Worm (Caenorhabditis elegans) whole organism, young adult: ENCODE measurements around the gene ZK616.5.

Source experiments
- B0336.3 ChIP-seq: fragments of 200-800 bp; sonication (Bioruptor generic); IDR thresholded peaks from 2 replicates; pipeline ENCODE4 v1.3.6; 2022; ENCODE audit warnings: missing genetic modification characterization, missing compliant biosample characterization
- D2030.7 ChIP-seq: fragments of 200-800 bp; sonication (Bioruptor generic); IDR thresholded peaks from 2 replicates; pipeline ENCODE4 v1.3.6; 2022; ENCODE audit warnings: missing genetic modification reagents, missing genetic modification characterization, missing compliant biosample characterization
- F33H1.4 ChIP-seq: fragments of 200-800 bp; sonication (Bioruptor generic); IDR thresholded peaks from 2 replicates; pipeline ENCODE4 v1.3.6; 2022; ENCODE audit warnings: missing genetic modification reagents, missing genetic modification characterization, missing compliant biosample characterization
- F39B2.1 ChIP-seq: fragments of 200-800 bp; sonication (Bioruptor generic); IDR thresholded peaks from 2 replicates; pipeline ENCODE4 v1.3.6; 2022; ENCODE audit warnings: missing genetic modification reagents, missing genetic modification characterization, missing compliant biosample characterization
- F57C9.4 ChIP-seq: sonication (generic microtip); optimal IDR thresholded peaks from 2 replicates; lab custom pipeline; 2017; ENCODE audit warnings: mild to moderate bottlenecking, missing genetic modification characterization, missing compliant biosample characterization
- Y53G8AR.9 ChIP-seq: fragments of 200-800 bp; sonication (Bioruptor generic); conservative IDR thresholded peaks from 2 replicates; pipeline ENCODE4 v1.3.6; 2022; ENCODE audit warnings: missing genetic modification reagents, missing genetic modification characterization, missing compliant biosample characterization
- Y95B8A.8 ChIP-seq: fragments of 200-800 bp; sonication (Bioruptor generic); IDR thresholded peaks from 2 replicates; pipeline ENCODE4 v1.3.6; 2022; ENCODE audit warnings: missing genetic modification reagents, missing genetic modification characterization, missing compliant biosample characterization
- atf-7 ChIP-seq: sonication (generic microtip); optimal IDR thresholded peaks from 2 replicates; lab custom pipeline; 2017; ENCODE audit warnings: mild to moderate bottlenecking, missing genetic modification characterization, missing compliant biosample characterization
- athp-1 ChIP-seq: sonication (generic microtip); optimal IDR thresholded peaks from 2 replicates; lab custom pipeline; 2017; ENCODE audit warnings: mild to moderate bottlenecking, missing genetic modification characterization, missing compliant biosample characterization
- attf-5 ChIP-seq: fragments of 200-800 bp; sonication (Bioruptor generic); optimal IDR thresholded peaks from 2 replicates; lab custom pipeline; 2018; ENCODE audit warnings: mild to moderate bottlenecking, missing genetic modification characterization, missing compliant biosample characterization
- attf-6 ChIP-seq: fragments of 200-800 bp; sonication (Bioruptor generic); IDR thresholded peaks from 2 replicates; pipeline ENCODE4 v1.3.6; 2022; ENCODE audit warnings: missing genetic modification reagents, missing genetic modification characterization, missing compliant biosample characterization
- bed-2 ChIP-seq: fragments of 200-800 bp; sonication (Bioruptor generic); IDR thresholded peaks from 2 replicates; pipeline ENCODE4 v1.3.6; 2022; ENCODE audit warnings: missing genetic modification reagents, missing genetic modification characterization, missing compliant biosample characterization
- ccch-3 ChIP-seq: fragments of 200-800 bp; sonication (Bioruptor generic); optimal IDR thresholded peaks from 2 replicates; lab custom pipeline; 2018; ENCODE audit warnings: mild to moderate bottlenecking, missing genetic modification characterization, missing compliant biosample characterization
- ceh-27 ChIP-seq: fragments of 200-800 bp; sonication (Bioruptor generic); optimal IDR thresholded peaks from 2 replicates; lab custom pipeline; 2018; ENCODE audit warnings: mild to moderate bottlenecking, missing genetic modification characterization, moderate library complexity, missing compliant biosample characterization
- ceh-58 ChIP-seq: fragments of 200-800 bp; sonication (Bioruptor generic); IDR thresholded peaks from 2 replicates; pipeline ENCODE4 v1.3.6; 2022; ENCODE audit warnings: missing genetic modification characterization, missing compliant biosample characterization
- dox-1 ChIP-seq: fragments of 200-800 bp; sonication (Bioruptor generic); IDR thresholded peaks from 2 replicates; pipeline ENCODE4 v1.3.6; 2022; ENCODE audit warnings: missing genetic modification reagents, missing genetic modification characterization, missing compliant biosample characterization
- efl-1 ChIP-seq: fragments of 150-350 bp; optimal IDR thresholded peaks from 2 replicates; lab custom pipeline; 2014; ENCODE audit warnings: missing biosample characterization, missing genetic modification reagents, missing genetic modification characterization
- fkh-3 ChIP-seq: sonication (generic microtip); optimal IDR thresholded peaks from 2 replicates; lab custom pipeline; 2016; ENCODE audit warnings: mild to moderate bottlenecking, missing genetic modification characterization, missing compliant biosample characterization
- him-1 ChIP-seq: sonication (generic microtip); optimal IDR thresholded peaks from 2 replicates; lab custom pipeline; 2016; ENCODE audit warnings: missing genotype, missing genetic modification reagents, missing genetic modification characterization, missing compliant biosample characterization
- hmg-20 ChIP-seq: fragments of 200-800 bp; sonication (Bioruptor generic); IDR thresholded peaks from 2 replicates; pipeline ENCODE4 v1.3.6; 2022; ENCODE audit warnings: missing genetic modification reagents, missing genetic modification characterization, missing compliant biosample characterization
- hrde-1 ChIP-seq: sonication (generic microtip); optimal IDR thresholded peaks from 2 replicates; lab custom pipeline; 2016; ENCODE audit warnings: missing genetic modification characterization, mild to moderate bottlenecking, missing compliant biosample characterization, moderate library complexity, missing genotype, missing genetic modification reagents, borderline replicate concordance
- let-607 ChIP-seq, 2 experiments: fragments of 200-800 bp in 1 of 2; sonication (Bioruptor generic) in 1 of 2; sonication (generic microtip) in 1 of 2; optimal IDR thresholded peaks; 2 replicates each; lab custom pipeline; 2016 to 2018; ENCODE audit warnings: mild to moderate bottlenecking in 2 of 2, missing compliant biosample characterization in 2 of 2, missing genetic modification characterization in 2 of 2, moderate library complexity in 2 of 2, missing genotype in 1 of 2
- lin-35 ChIP-seq, 3 experiments: fragments of 150-350 bp in 2 of 3; sonication (generic microtip) in 1 of 3; optimal IDR thresholded peaks; 2 replicates each; lab custom pipeline; 2014 to 2018; ENCODE audit warnings: missing biosample characterization in 3 of 3, missing genetic modification characterization in 3 of 3, missing genetic modification reagents in 3 of 3
- lir-1 ChIP-seq: fragments of 200-800 bp; sonication (Bioruptor generic); conservative IDR thresholded peaks from 2 replicates; pipeline ENCODE4 v1.3.6; 2022; ENCODE audit warnings: missing genetic modification reagents, missing genetic modification characterization, missing compliant biosample characterization
- madf-3 ChIP-seq: fragments of 200-800 bp; sonication (Bioruptor generic); IDR thresholded peaks from 2 replicates; pipeline ENCODE4 v1.3.6; 2022; ENCODE audit warnings: missing genetic modification reagents, missing genetic modification characterization, missing compliant biosample characterization
- mcd-1 ChIP-seq: fragments of 200-800 bp; sonication (Bioruptor generic); IDR thresholded peaks from 2 replicates; pipeline ENCODE4 v1.3.6; 2022; ENCODE audit warnings: missing genetic modification reagents, missing genetic modification characterization, missing compliant biosample characterization
- mxl-1 ChIP-seq: sonication (generic microtip); optimal IDR thresholded peaks from 2 replicates; lab custom pipeline; 2016; ENCODE audit warnings: missing genetic modification characterization, missing compliant biosample characterization
- nfya-2 ChIP-seq: fragments of 200-800 bp; sonication (Bioruptor generic); IDR thresholded peaks from 2 replicates; pipeline ENCODE4 v1.3.6; 2022; ENCODE audit warnings: missing genetic modification reagents, missing genetic modification characterization, missing compliant biosample characterization
- nfyb-1 ChIP-seq: fragments of 200-800 bp; sonication (Bioruptor generic); IDR thresholded peaks from 2 replicates; pipeline ENCODE4 v1.3.6; 2022; ENCODE audit warnings: missing genetic modification reagents, missing genetic modification characterization, missing compliant biosample characterization
- nhr-27 ChIP-seq: fragments of 200-800 bp; sonication (Bioruptor generic); optimal IDR thresholded peaks from 2 replicates; lab custom pipeline; 2018; ENCODE audit warnings: mild to moderate bottlenecking, missing genetic modification characterization, moderate library complexity, missing compliant biosample characterization
- nhr-80 ChIP-seq: sonication (generic microtip); optimal IDR thresholded peaks from 2 replicates; lab custom pipeline; 2016; ENCODE audit warnings: missing genetic modification characterization, missing compliant biosample characterization
- pbrm-1 ChIP-seq: fragments of 200-800 bp; sonication (Bioruptor generic); IDR thresholded peaks from 2 replicates; pipeline ENCODE4 v1.3.6; 2022; ENCODE audit warnings: missing genetic modification reagents, missing genetic modification characterization, missing compliant biosample characterization
- rcor-1 ChIP-seq: fragments of 200-800 bp; sonication (Bioruptor generic); IDR thresholded peaks from 2 replicates; pipeline ENCODE4 v1.3.6; 2022; ENCODE audit warnings: missing genetic modification reagents, missing genetic modification characterization, missing compliant biosample characterization
- rec-8 ChIP-seq, 2 experiments: sonication (generic microtip); optimal IDR thresholded peaks; 2 replicates each; lab custom pipeline; 2016; ENCODE audit warnings: mild to moderate bottlenecking in 2 of 2, missing genetic modification characterization in 2 of 2, missing genetic modification reagents in 2 of 2, missing genotype in 2 of 2, missing biosample characterization in 1 of 2, missing compliant biosample characterization in 1 of 2, moderate library complexity in 1 of 2
- repo-1 ChIP-seq: sonication (generic microtip); optimal IDR thresholded peaks from 2 replicates; lab custom pipeline; 2017; ENCODE audit warnings: mild to moderate bottlenecking, missing genetic modification characterization, missing compliant biosample characterization
- sea-2 ChIP-seq: fragments of 200-800 bp; sonication (Bioruptor generic); IDR thresholded peaks from 2 replicates; pipeline ENCODE4 v1.3.6; 2022; ENCODE audit warnings: missing genetic modification characterization, missing compliant biosample characterization
- snpc-1.1 ChIP-seq: sonication (generic microtip); optimal IDR thresholded peaks from 2 replicates; lab custom pipeline; 2017; ENCODE audit warnings: missing genetic modification characterization, mild to moderate bottlenecking, missing compliant biosample characterization, antibody characterized with exemption, moderate library complexity, missing genotype, missing genetic modification reagents; ENCODE audit not compliant: insufficient read depth
- snpc-1.3 ChIP-seq: sonication (generic microtip); optimal IDR thresholded peaks from 2 replicates; lab custom pipeline; 2017; ENCODE audit warnings: missing genetic modification characterization, mild to moderate bottlenecking, missing compliant biosample characterization, antibody characterized with exemption, moderate library complexity, missing genotype, missing genetic modification reagents; ENCODE audit not compliant: insufficient read depth
- somi-1 ChIP-seq: fragments of 200-800 bp; sonication (Bioruptor generic); optimal IDR thresholded peaks from 2 replicates; lab custom pipeline; 2018; ENCODE audit warnings: mild to moderate bottlenecking, missing genetic modification characterization, missing compliant biosample characterization
- tbx-9 ChIP-seq: sonication (generic microtip); optimal IDR thresholded peaks from 2 replicates; lab custom pipeline; 2016; ENCODE audit warnings: borderline replicate concordance, missing genetic modification characterization, inconsistent platforms, missing compliant biosample characterization
- tlf-1 ChIP-seq: fragments of 200-800 bp; sonication (Bioruptor generic); optimal IDR thresholded peaks from 2 replicates; lab custom pipeline; 2018; ENCODE audit warnings: mild to moderate bottlenecking, missing genetic modification characterization, missing compliant biosample characterization
- unc-62 ChIP-seq: fragments of 150-350 bp; optimal IDR thresholded peaks from 2 replicates; lab custom pipeline; 2014; ENCODE audit warnings: missing biosample characterization, missing genetic modification reagents, missing genetic modification characterization
- zfh-2 ChIP-seq: fragments of 200-800 bp; sonication (Bioruptor generic); conservative IDR thresholded peaks from 2 replicates; pipeline ENCODE4 v1.3.6; 2022; ENCODE audit warnings: missing genetic modification reagents, missing genetic modification characterization, missing compliant biosample characterization
- zim-3 ChIP-seq: sonication (generic microtip); optimal IDR thresholded peaks from 2 replicates; lab custom pipeline; 2017; ENCODE audit warnings: mild to moderate bottlenecking, missing genetic modification characterization, moderate library complexity, missing compliant biosample characterization
- ztf-22 ChIP-seq: fragments of 200-800 bp; sonication (Bioruptor generic); optimal IDR thresholded peaks from 2 replicates; lab custom pipeline; 2018; ENCODE audit warnings: mild to moderate bottlenecking, missing genetic modification characterization, moderate library complexity, missing compliant biosample characterization
- ztf-25 ChIP-seq: fragments of 200-800 bp; sonication (Bioruptor generic); IDR thresholded peaks from 2 replicates; pipeline ENCODE4 v1.3.6; 2022; ENCODE audit warnings: missing genetic modification reagents, missing genetic modification characterization, missing compliant biosample characterization
- ztf-26 ChIP-seq: sonication (generic microtip); optimal IDR thresholded peaks from 2 replicates; lab custom pipeline; 2017; ENCODE audit warnings: missing genetic modification characterization, missing compliant biosample characterization
- ztf-3 ChIP-seq: fragments of 200-800 bp; sonication (Bioruptor generic); optimal IDR thresholded peaks from 2 replicates; lab custom pipeline; 2018; ENCODE audit warnings: mild to moderate bottlenecking, missing genetic modification characterization, missing compliant biosample characterization
- ztf-6 ChIP-seq: fragments of 200-800 bp; sonication (Bioruptor generic); IDR thresholded peaks from 2 replicates; pipeline ENCODE4 v1.3.6; 2022; ENCODE audit warnings: missing genetic modification reagents, missing genetic modification characterization, missing compliant biosample characterization

The ZK616.5 gene

DNA sequence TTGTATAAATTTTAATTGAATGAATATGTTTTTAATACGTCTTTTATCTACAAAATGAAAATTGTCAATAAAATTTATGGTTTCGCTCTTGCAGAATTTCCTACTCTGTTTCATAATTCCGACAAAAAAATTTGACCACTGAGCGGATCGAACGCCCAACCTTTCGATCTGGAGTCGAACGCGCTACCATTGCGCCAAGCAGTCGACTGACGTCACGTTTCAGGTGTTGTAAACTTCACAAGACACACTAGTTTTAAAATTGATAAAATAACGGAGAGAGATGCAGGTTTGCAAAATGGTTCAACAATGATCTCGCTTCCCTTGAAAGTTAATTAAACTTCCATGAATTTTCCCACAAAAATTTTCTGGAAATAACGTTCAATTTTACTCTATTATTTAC, 47.6 kb upstream of the ZK616.5 start (continued):
- TF ChIP-seq repo-1, result no peak
- TF ChIP-seq D2030.7 (GFP tag; lab: Robert Waterston, UW), result peak; percentile 45; the same call in 1 of the 2 replicates
- 0 out of 2 replicates have a peak, but pooled peaks have one; percentile 53 for TF ChIP-seq pbrm-1 (GFP tag; lab: Robert Waterston, UW)
- no peak for TF ChIP-seq bed-2 (GFP tag; lab: Robert Waterston, UW)
- TF ChIP-seq ceh-27 (GFP tag; lab: Kevin White, UChicago), result no peak
- no peak for TF ChIP-seq ztf-3 (GFP tag; lab: Kevin White, UChicago)
- no peak for TF ChIP-seq zfh-2
- no peak for TF ChIP-seq somi-1 (GFP tag; lab: Kevin White, UChicago)
- TF ChIP-seq ceh-58 (GFP tag; lab: Robert Waterston, UW), result no peak
- no peak for TF ChIP-seq efl-1 (GFP tag; lab: Kevin White, UChicago)
- TF ChIP-seq zim-3 (tag; lab: Kevin White, UChicago), result no peak
- TF ChIP-seq let-607 (tag; optimal IDR thresholded peaks at IDR 0.05; lab: Kevin White, UChicago), result no peak
- no peak for TF ChIP-seq B0336.3 (GFP tag; lab: Robert Waterston, UW)
- no peak for TF ChIP-seq ztf-6 (GFP tag; lab: Robert Waterston, UW)
- TF ChIP-seq dox-1 (GFP tag; lab: Robert Waterston, UW), result no peak
- no peak for TF ChIP-seq F39B2.1 (GFP tag; lab: Robert Waterston, UW)
- TF ChIP-seq attf-5, result no peak
- TF ChIP-seq athp-1 (tag; lab: Kevin White, UChicago), result no peak
- peak; percentile 46; the same call in 1 of the 2 replicates for TF ChIP-seq attf-6 (GFP tag; lab: Robert Waterston, UW)
- no peak for TF ChIP-seq nhr-27 (tag; lab: Kevin White, UChicago)
- no peak for TF ChIP-seq F33H1.4 (GFP tag; lab: Robert Waterston, UW)
- no peak for TF ChIP-seq hmg-20
- TF ChIP-seq snpc-1.1 (tag; lab: Kevin White, UChicago), result peak; percentile 87
- TF ChIP-seq Y53G8AR.9 (GFP tag; lab: Robert Waterston, UW), result no peak
- no peak for TF ChIP-seq fkh-3
- no peak for TF ChIP-seq mxl-1
- TF ChIP-seq ztf-26, result no peak
- no peak for TF ChIP-seq tbx-9 (tag; lab: Kevin White, UChicago)
- 0 out of 2 replicates have a peak, but pooled peaks have one; percentile 36 for TF ChIP-seq nfyb-1 (GFP tag; lab: Robert Waterston, UW)
- TF ChIP-seq snpc-1.3, result peak; percentile 36
- no peak for TF ChIP-seq ztf-22
- TF ChIP-seq Y95B8A.8 (GFP tag; lab: Robert Waterston, UW), result 0 out of 2 replicates have a peak, but pooled peaks have one; percentile 24
- no peak for TF ChIP-seq rcor-1 (GFP tag; lab: Robert Waterston, UW)
- no peak for TF ChIP-seq sea-2 (GFP tag; lab: Robert Waterston, UW)
- TF ChIP-seq rec-8 (tag; optimal IDR thresholded peaks at IDR 0.05; lab: Kevin White, UChicago), result no peak
- TF ChIP-seq him-1 (tag; lab: Kevin White, UChicago), result peak; percentile 42
- TF ChIP-seq madf-3 (GFP tag; lab: Robert Waterston, UW), result no peak
- peak; percentile 21 for TF ChIP-seq nhr-80 (tag; lab: Kevin White, UChicago)
- no peak for TF ChIP-seq F57C9.4
- TF ChIP-seq mcd-1 (GFP tag; lab: Robert Waterston, UW), result no peak
- no peak for TF ChIP-seq tlf-1 (GFP tag; lab: Kevin White, UChicago)
- no peak for TF ChIP-seq unc-62 (GFP tag; lab: Kevin White, UChicago)
- peak; percentile 0 for TF ChIP-seq atf-7 (tag; lab: Kevin White, UChicago)
- no peak for TF ChIP-seq nfya-2
- TF ChIP-seq ccch-3 (GFP tag; lab: Kevin White, UChicago), result no peak
- TF ChIP-seq hrde-1 (tag; lab: Kevin White, UChicago), result no peak
- TF ChIP-seq ztf-25 (GFP tag; lab: Robert Waterston, UW), result no peak
- TF ChIP-seq lir-1, result no peak
- no peak for TF ChIP-seq lin-35 (GFP tag; optimal IDR thresholded peaks at IDR 0.05; lab: Kevin White, UChicago)
